Worm (Caenorhabditis elegans) whole organism, early embryonic: Measurements from ENCODE around the gene T22F3.12.

Source experiments
- aly-1 ChIP-seq: sonication (generic microtip); optimal IDR thresholded peaks from 2 replicates; lab custom pipeline; 2016; ENCODE audit warnings: missing genetic modification characterization, missing compliant biosample characterization
- ama-1 ChIP-seq: fragments of 150-350 bp; optimal IDR thresholded peaks from 2 replicates; lab custom pipeline; 2014
- ceh-36 ChIP-seq: sonication (generic microtip); optimal IDR thresholded peaks from 2 replicates; lab custom pipeline; 2016; ENCODE audit warnings: missing genetic modification characterization, inconsistent platforms, missing compliant biosample characterization
- ets-7 ChIP-seq: sonication (generic microtip); optimal IDR thresholded peaks from 2 replicates; lab custom pipeline; 2016; ENCODE audit warnings: missing genotype, missing genetic modification characterization, missing compliant biosample characterization
- flt-1 ChIP-seq: fragments of 200-800 bp; sonication (Bioruptor generic); IDR thresholded peaks from 2 replicates; pipeline ENCODE4 v1.3.6; 2022; ENCODE audit warnings: missing genetic modification characterization, missing compliant biosample characterization
- hmbx-1 ChIP-seq: sonication (generic microtip); optimal IDR thresholded peaks from 2 replicates; lab custom pipeline; 2016; ENCODE audit warnings: mild to moderate bottlenecking, missing genetic modification characterization, missing compliant biosample characterization
- hmg-4 ChIP-seq: fragments of 200-800 bp; sonication (Bioruptor generic); optimal IDR thresholded peaks from 2 replicates; lab custom pipeline; 2018; ENCODE audit warnings: mild to moderate bottlenecking, missing genetic modification characterization, missing compliant biosample characterization
- sea-1 ChIP-seq: fragments of 200-800 bp; sonication (Bioruptor generic); conservative IDR thresholded peaks from 2 replicates; pipeline ENCODE4 v1.3.6; 2022; ENCODE audit warnings: missing genetic modification characterization, missing compliant biosample characterization
- tbx-11 ChIP-seq: fragments of 200-800 bp; sonication (Bioruptor generic); IDR thresholded peaks from 2 replicates; pipeline ENCODE4 v1.3.6; 2022; ENCODE audit warnings: missing genetic modification characterization, missing compliant biosample characterization
- tbx-37 ChIP-seq: fragments of 200-800 bp; sonication (Bioruptor generic); conservative IDR thresholded peaks from 2 replicates; pipeline ENCODE4 v1.3.6; 2022; ENCODE audit warnings: missing genetic modification reagents, missing genetic modification characterization, missing compliant biosample characterization

ce11 chrV:3637086-3637485 is 45.1 kb upstream of the T22F3.12 start, which contains the start of gene srx-41:
- no peak for TF ChIP-seq hmbx-1 (tag; lab: Kevin White, UChicago)
- no peak for TF ChIP-seq tbx-11 (GFP tag; lab: Robert Waterston, UW)
- no peak for TF ChIP-seq ama-1 (lab: Kevin White, UChicago)
- no peak for TF ChIP-seq flt-1 (GFP tag; lab: Robert Waterston, UW)
- no peak for TF ChIP-seq hmg-4
- TF ChIP-seq sea-1: no peak
- TF ChIP-seq aly-1 (tag; lab: Kevin White, UChicago): no peak
- no peak for TF ChIP-seq ceh-36
- no peak for TF ChIP-seq ets-7
- no peak for TF ChIP-seq tbx-37
